Fruit fly (Drosophila melanogaster) whole organism, embryonic: ENCODE results near the gene Trf5.
A peak's percentile ranks its signal among the peaks of the same experiment; 100 is the strongest.

ENCODE experiments used
- Abd-B ChIP-seq: fragments of 200-800 bp; sonication (Bioruptor generic); optimal IDR thresholded peaks from 2 replicates; lab custom pipeline; 2018; ENCODE audit warnings: missing biosample characterization, mild to moderate bottlenecking, missing genetic modification characterization, moderate library complexity
- Ada2b ChIP-seq: fragments of 200-800 bp; sonication (Bioruptor generic); IDR thresholded peaks from 2 replicates; pipeline ENCODE4 v1.3.6; 2022; ENCODE audit warnings: missing biosample characterization, missing genetic modification characterization
- CG12769 ChIP-seq: fragments of 200-800 bp; sonication (Bioruptor generic); optimal IDR thresholded peaks from 2 replicates; lab custom pipeline; 2019; ENCODE audit warnings: missing biosample characterization, mild to moderate bottlenecking, missing genetic modification characterization, moderate library complexity
- CG15479 ChIP-seq: fragments of 200-800 bp; sonication (Bioruptor generic); optimal IDR thresholded peaks from 3 replicates; lab custom pipeline; 2019; ENCODE audit warnings: missing biosample characterization, mild to moderate bottlenecking, missing genetic modification characterization, moderate library complexity
- CG3281 ChIP-seq: fragments of 200-800 bp; sonication (Bioruptor generic); optimal IDR thresholded peaks from 3 replicates; lab custom pipeline; 2017; ENCODE audit warnings: missing biosample characterization, mild to moderate bottlenecking, missing genetic modification characterization
- CG34224 ChIP-seq: fragments of 200-800 bp; sonication (Bioruptor generic); IDR thresholded peaks from 3 replicates; pipeline ENCODE4 v1.3.6; 2022; ENCODE audit warnings: missing biosample characterization, missing genetic modification characterization; ENCODE audit not compliant: partially characterized antibody
- CG3847 ChIP-seq: fragments of 200-800 bp; sonication (Bioruptor generic); IDR thresholded peaks from 2 replicates; pipeline ENCODE4 v1.3.6; 2022; ENCODE audit warnings: missing biosample characterization, missing genetic modification characterization
- CG5953 ChIP-seq: fragments of 200-800 bp; sonication (Bioruptor generic); IDR thresholded peaks from 2 replicates; pipeline ENCODE4 v1.3.6; 2022; ENCODE audit warnings: missing biosample characterization, missing genetic modification characterization
- CG6813 ChIP-seq: fragments of 200-800 bp; sonication (Bioruptor generic); optimal IDR thresholded peaks from 2 replicates; lab custom pipeline; 2017; ENCODE audit warnings: missing biosample characterization, missing genetic modification characterization, mild to moderate bottlenecking, moderate library complexity, missing genetic modification reagents
- CG7556 ChIP-seq: fragments of 200-800 bp; sonication (Bioruptor generic); optimal IDR thresholded peaks from 2 replicates; lab custom pipeline; 2017; ENCODE audit warnings: missing biosample characterization, mild to moderate bottlenecking, missing genetic modification characterization
- CG9437 ChIP-seq: fragments of 200-800 bp; sonication (Bioruptor generic); optimal IDR thresholded peaks from 2 replicates; lab custom pipeline; 2018; ENCODE audit warnings: missing biosample characterization, mild to moderate bottlenecking, missing genetic modification characterization
- CG9727 ChIP-seq: fragments of 200-800 bp; sonication (Bioruptor generic); optimal IDR thresholded peaks from 3 replicates; lab custom pipeline; 2017; ENCODE audit warnings: missing biosample characterization, mild to moderate bottlenecking, missing genetic modification characterization
- Camta ChIP-seq: fragments of 200-800 bp; sonication (Bioruptor generic); optimal IDR thresholded peaks from 2 replicates; lab custom pipeline; 2016; ENCODE audit warnings: missing biosample characterization, missing genetic modification characterization
- Chrac-16 ChIP-seq: fragments of 200-800 bp; sonication (Bioruptor generic); optimal IDR thresholded peaks from 3 replicates; lab custom pipeline; 2016; ENCODE audit warnings: missing biosample characterization, missing genetic modification characterization
- CoRest ChIP-seq: fragments of 200-800 bp; sonication (Bioruptor generic); optimal IDR thresholded peaks from 3 replicates; lab custom pipeline; 2018; ENCODE audit warnings: missing biosample characterization, mild to moderate bottlenecking, missing genetic modification characterization, moderate library complexity
- Dp ChIP-seq: fragments of 200-800 bp; sonication (Bioruptor generic); optimal IDR thresholded peaks from 2 replicates; lab custom pipeline; 2018; ENCODE audit warnings: missing biosample characterization, mild to moderate bottlenecking, missing genetic modification characterization, moderate library complexity
- H15 ChIP-seq: fragments of 200-800 bp; sonication (Bioruptor generic); IDR thresholded peaks from 3 replicates; pipeline ENCODE4 v1.3.6; 2022; ENCODE audit warnings: missing biosample characterization, missing genetic modification characterization
- HLHmδ ChIP-seq: fragments of 200-800 bp; sonication (Bioruptor generic); optimal IDR thresholded peaks from 2 replicates; lab custom pipeline; 2018; ENCODE audit warnings: missing biosample characterization, mild to moderate bottlenecking, missing genetic modification characterization, moderate library complexity
- HmgD ChIP-seq: fragments of 200-800 bp; sonication (Bioruptor generic); optimal IDR thresholded peaks from 3 replicates; lab custom pipeline; 2016; ENCODE audit warnings: missing biosample characterization, missing genetic modification characterization
- Hr51 ChIP-seq, 2 experiments: fragments of 200-800 bp; sonication (Bioruptor generic); optimal IDR thresholded peaks; 2 replicates in 1 of 2; 3 replicates in 1 of 2; lab custom pipeline; 2016 to 2018; ENCODE audit warnings: missing biosample characterization in 2 of 2, missing genetic modification characterization in 2 of 2, mild to moderate bottlenecking in 1 of 2, moderate library complexity in 1 of 2
- Med ChIP-seq: fragments of 200-800 bp; sonication (Bioruptor generic); peaks from one replicate; lab custom pipeline; 2016; ENCODE audit warnings: missing biosample characterization, missing genetic modification characterization, mild to moderate bottlenecking, inconsistent platforms, moderate library complexity
- Meics ChIP-seq: fragments of 200-800 bp; sonication (Bioruptor generic); optimal IDR thresholded peaks from 2 replicates; lab custom pipeline; 2017; ENCODE audit warnings: missing biosample characterization, mild to moderate bottlenecking, missing genetic modification characterization
- Myb ChIP-seq: fragments of 200-800 bp; sonication (Bioruptor generic); optimal IDR thresholded peaks from 2 replicates; lab custom pipeline; 2016; ENCODE audit warnings: missing biosample characterization, missing genetic modification characterization
- PHDP ChIP-seq: fragments of 200-800 bp; sonication (Bioruptor generic); optimal IDR thresholded peaks from 3 replicates; lab custom pipeline; 2018; ENCODE audit warnings: missing biosample characterization, mild to moderate bottlenecking, missing genetic modification characterization, moderate library complexity
- Rfx ChIP-seq: fragments of 200-800 bp; sonication (Bioruptor generic); IDR thresholded peaks from 2 replicates; pipeline ENCODE4 v1.3.6; 2022; ENCODE audit warnings: missing biosample characterization, missing genetic modification characterization
- Side ChIP-seq: fragments of 200-800 bp; sonication (Bioruptor generic); optimal IDR thresholded peaks from 2 replicates; lab custom pipeline; 2016; ENCODE audit warnings: missing biosample characterization, missing genetic modification characterization
- Sry-δ ChIP-seq: fragments of 200-800 bp; sonication (Bioruptor generic); optimal IDR thresholded peaks from 2 replicates; lab custom pipeline; 2016; ENCODE audit warnings: missing biosample characterization, missing genetic modification characterization
- Trl ChIP-seq, 3 experiments: fragments of >200 bp in 2 of 3; fragments of 200-800 bp in 1 of 3; sonication (Bioruptor generic) in 1 of 3; optimal IDR thresholded peaks; 2 replicates in 1 of 3; 3 replicates in 2 of 3; lab custom pipeline; 2016 to 2017; ENCODE audit warnings: missing biosample characterization in 1 of 3, missing genetic modification characterization in 1 of 3
- ash1 ChIP-seq: fragments of 200-800 bp; sonication (Bioruptor generic); optimal IDR thresholded peaks from 2 replicates; lab custom pipeline; 2018; ENCODE audit warnings: missing biosample characterization, mild to moderate bottlenecking, missing genetic modification characterization
- bab2 ChIP-seq: fragments of 200-800 bp; sonication (Bioruptor generic); optimal IDR thresholded peaks from 2 replicates; lab custom pipeline; 2016; ENCODE audit warnings: missing biosample characterization, missing genetic modification characterization
- cato ChIP-seq: fragments of 200-800 bp; sonication (Bioruptor generic); optimal IDR thresholded peaks from 2 replicates; lab custom pipeline; 2016; ENCODE audit warnings: missing biosample characterization, missing genetic modification characterization, borderline replicate concordance
- dimm ChIP-seq: fragments of 200-800 bp; sonication (Bioruptor generic); IDR thresholded peaks from 2 replicates; pipeline ENCODE4 v1.3.6; 2022; ENCODE audit warnings: missing biosample characterization, missing genetic modification characterization
- gce ChIP-seq: fragments of 200-800 bp; sonication (Bioruptor generic); IDR thresholded peaks from 3 replicates; pipeline ENCODE4 v1.3.6; 2022; ENCODE audit warnings: missing biosample characterization, missing genetic modification characterization
- grn ChIP-seq: fragments of 200-800 bp; sonication (Bioruptor generic); optimal IDR thresholded peaks from 3 replicates; lab custom pipeline; 2017; ENCODE audit warnings: missing biosample characterization, missing genetic modification characterization
- ham ChIP-seq: fragments of 200-800 bp; sonication (Bioruptor generic); IDR thresholded peaks from 2 replicates; pipeline ENCODE4 v1.3.6; 2022; ENCODE audit warnings: missing biosample characterization, missing genetic modification characterization
- ken ChIP-seq: fragments of 200-800 bp; sonication (Bioruptor generic); IDR thresholded peaks from 3 replicates; pipeline ENCODE4 v1.3.6; 2022; ENCODE audit warnings: missing biosample characterization, missing genetic modification characterization
- lab ChIP-seq: fragments of 200-800 bp; sonication (Bioruptor generic); optimal IDR thresholded peaks from 3 replicates; lab custom pipeline; 2017; ENCODE audit warnings: missing biosample characterization, missing genetic modification characterization, mild to moderate bottlenecking, moderate library complexity, missing genetic modification reagents
- lov ChIP-seq, 2 experiments: fragments of 200-800 bp in 1 of 2; fragments of >200 bp in 1 of 2; sonication (Bioruptor generic) in 1 of 2; IDR thresholded peaks in 1 of 2; optimal IDR thresholded peaks in 1 of 2; 2 replicates in 1 of 2; 3 replicates in 1 of 2; pipeline versions ENCODE4 v1.3.6 to Lab custom; 2017 to 2022; ENCODE audit warnings: missing biosample characterization in 1 of 2, missing genetic modification characterization in 1 of 2
- pan ChIP-seq, 4 experiments: fragments of >200 bp in 3 of 4; fragments of 200-800 bp in 1 of 4; sonication (Bioruptor generic) in 1 of 4; optimal IDR thresholded peaks in 3 of 4; IDR thresholded peaks in 1 of 4; 2 replicates each; pipeline versions ENCODE4 v1.3.6 to Lab custom; 2017 to 2022; ENCODE audit warnings: missing biosample characterization in 2 of 4, missing genetic modification characterization in 2 of 4, mixed read lengths in 1 of 4
- pum ChIP-seq: fragments of 200-800 bp; sonication (Bioruptor generic); optimal IDR thresholded peaks from 2 replicates; lab custom pipeline; 2016; ENCODE audit warnings: missing biosample characterization, missing genetic modification characterization
- sens ChIP-seq: fragments of 200-800 bp; sonication (Bioruptor generic); peaks from one replicate; lab custom pipeline; 2016; ENCODE audit warnings: missing biosample characterization, missing genetic modification characterization
- sisA ChIP-seq: fragments of 200-800 bp; sonication (Bioruptor generic); IDR thresholded peaks from 2 replicates; pipeline ENCODE4 v1.3.6; 2022; ENCODE audit warnings: missing biosample characterization, missing genetic modification characterization
- slbo ChIP-seq: fragments of 200-800 bp; sonication (Bioruptor generic); IDR thresholded peaks from 2 replicates; pipeline ENCODE4 v1.3.6; 2022; ENCODE audit warnings: missing biosample characterization, missing genetic modification characterization
- slp2 ChIP-seq: fragments of 200-800 bp; sonication (Bioruptor generic); optimal IDR thresholded peaks from 2 replicates; lab custom pipeline; 2016; ENCODE audit warnings: missing biosample characterization, missing genetic modification characterization
- sqz ChIP-seq: fragments of 200-800 bp; sonication (Bioruptor generic); optimal IDR thresholded peaks from 3 replicates; lab custom pipeline; 2018; ENCODE audit warnings: missing biosample characterization, mild to moderate bottlenecking, missing genetic modification characterization
- ssp ChIP-seq: fragments of 200-800 bp; sonication (Bioruptor generic); IDR thresholded peaks from 2 replicates; pipeline ENCODE4 v1.3.6; 2022; ENCODE audit warnings: missing biosample characterization, missing genetic modification characterization
- trem ChIP-seq: fragments of 200-800 bp; optimal IDR thresholded peaks from 3 replicates; lab custom pipeline; 2019; ENCODE audit warnings: missing biosample characterization, mild to moderate bottlenecking, missing genetic modification characterization, moderate library complexity
- vnd ChIP-seq: fragments of 200-800 bp; sonication (Bioruptor generic); IDR thresholded peaks from 3 replicates; pipeline ENCODE4 v1.3.6; 2022; ENCODE audit warnings: missing biosample characterization, missing genetic modification characterization; ENCODE audit not compliant: partially characterized antibody
- zen2 ChIP-seq: fragments of 200-800 bp; sonication (Bioruptor generic); IDR thresholded peaks from 3 replicates; pipeline ENCODE4 v1.3.6; 2022; ENCODE audit warnings: missing biosample characterization, missing genetic modification characterization; ENCODE audit not compliant: partially characterized antibody

The Trf5 gene

DNA sequence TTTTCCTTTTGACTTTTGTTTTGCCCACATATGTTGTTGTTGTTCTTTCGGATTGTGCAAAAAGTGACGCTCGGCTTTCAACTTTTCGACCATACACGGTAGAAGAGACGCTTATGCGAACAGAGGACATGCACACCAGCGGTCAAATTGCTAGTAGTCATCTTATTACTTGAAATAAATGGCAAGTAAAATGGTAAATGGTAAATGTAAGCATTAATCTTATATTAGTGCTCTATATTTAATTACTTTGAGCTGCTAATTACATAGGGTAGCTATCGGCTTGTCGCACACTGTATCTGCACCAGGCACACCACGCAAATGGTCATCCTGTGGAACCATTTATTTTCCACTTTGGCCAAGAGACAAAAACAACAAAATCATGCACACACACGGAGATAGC lies 25.1 kb upstream of the Trf5 start (continued):
- TF ChIP-seq Meics (GFP tag; lab: Kevin White, UChicago) (peak; percentile 14), Med (GFP tag; lab: Kevin White, UChicago) (peak; percentile 82), Trl (optimal IDR thresholded peaks at IDR 0.05; lab: Kevin White, UChicago) (no peak), Trl (GFP tag; optimal IDR thresholded peaks at IDR 0.05; lab: Kevin White, UChicago) (no peak), ken (GFP tag; lab: Robert Waterston, UW) (no peak), Abd-B (GFP tag; lab: Kevin White, UChicago) (no peak), vnd (no peak), ham (no peak), Hr51 (GFP tag; optimal IDR thresholded peaks at IDR 0.05; lab: Kevin White, UChicago) (peak in 1 of 2 experiments; percentile 19), Sry-δ (GFP tag; lab: Kevin White, UChicago) (no peak), sqz (GFP tag; lab: Kevin White, UChicago) (no peak), pum (no peak), sisA (GFP tag; lab: Robert Waterston, UW) (peak; percentile 51; the same call in 1 of the 2 replicates), grn (no peak), Dp (GFP tag; lab: Kevin White, UChicago) (no peak)

DNA sequence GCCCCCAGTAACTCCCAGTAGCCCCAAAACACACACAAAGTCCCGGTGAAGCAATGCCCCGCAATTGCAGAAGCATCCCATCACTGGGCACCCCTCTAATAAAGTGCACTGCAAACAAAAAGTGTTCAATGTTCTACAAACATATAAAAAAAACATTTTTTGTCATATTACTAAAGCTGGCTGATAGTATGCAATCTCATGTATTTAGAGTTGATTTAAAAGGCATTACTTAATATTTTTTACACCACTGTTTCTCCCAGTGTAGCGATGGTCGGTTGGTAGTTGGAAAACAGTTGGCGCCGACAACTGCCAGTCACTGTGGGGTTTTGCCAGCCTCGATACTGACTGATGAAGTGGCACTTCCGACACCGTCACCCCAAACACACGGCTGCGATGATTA lies 24.1 kb upstream of the Trf5 start:
- TF ChIP-seq Side (peak; percentile 7), CG15479 (GFP tag; lab: Kevin White, UChicago) (no peak), CG6813 (GFP tag; lab: Kevin White, UChicago) (no peak), Camta (GFP tag; lab: Kevin White, UChicago) (no peak), lov (optimal IDR thresholded peaks at IDR 0.05; lab: Kevin White, UChicago) (no peak), lov (GFP tag; IDR thresholded peaks at IDR 0.05; lab: Robert Waterston, UW) (no peak), pan (optimal IDR thresholded peaks at IDR 0.05; lab: Kevin White, UChicago) (no peak), pan (GFP tag; optimal IDR thresholded peaks at IDR 0.05 in 1 of 2, IDR thresholded peaks at IDR 0.05 in 1 of 2) (no peak), CG3281 (peak; percentile 8), slbo (GFP tag; lab: Robert Waterston, UW) (peak; percentile 28; the same call in 1 of the 2 replicates), dimm (GFP tag; lab: Robert Waterston, UW) (no peak), zen2 (GFP tag; lab: Robert Waterston, UW) (no peak), HmgD (GFP tag; lab: Kevin White, UChicago) (no peak), slp2 (GFP tag; lab: Kevin White, UChicago) (no peak), HLHmδ (no peak), cato (no peak), Myb (no peak), bab2 (GFP tag; lab: Kevin White, UChicago) (no peak), H15 (GFP tag; lab: Robert Waterston, UW) (no peak), PHDP (tag; lab: Kevin White, UChicago) (no peak), ash1 (GFP tag; lab: Kevin White, UChicago) (no peak), Ada2b (GFP tag; lab: Robert Waterston, UW) (peak; percentile 33; the same call in 1 of the 2 replicates), lab (GFP tag; lab: Kevin White, UChicago) (peak; percentile 51), CoRest (tag; lab: Kevin White, UChicago) (peak; percentile 10), gce (GFP tag; lab: Robert Waterston, UW) (no peak), sens (peak; percentile 69), CG7556 (GFP tag; lab: Kevin White, UChicago) (peak; percentile 52), CG5953 (no peak), ssp (0 out of 2 replicates have a peak, but pooled peaks have one; percentile 9), CG9727 (GFP tag; lab: Kevin White, UChicago) (peak; percentile 11), CG9437 (GFP tag; lab: Kevin White, UChicago) (no peak), CG12769 (tag; lab: Kevin White, UChicago) (no peak), CG34224 (no peak), Med (GFP tag; lab: Kevin White, UChicago) (peak; percentile 63), CG3847 (GFP tag; lab: Robert Waterston, UW) (0 out of 2 replicates have a peak, but pooled peaks have one; percentile 4), trem (tag; lab: Kevin White, UChicago) (no peak), Chrac-16 (GFP tag; lab: Kevin White, UChicago) (no peak), Rfx (GFP tag; lab: Robert Waterston, UW) (peak; percentile 40; the same call in 1 of the 2 replicates)
